Fruit fly (Drosophila melanogaster) whole organism, pupa: Measurements from ENCODE around the gene CG9837.

Experiments
- CG10348 ChIP-seq: fragments of 200-800 bp; sonication (Bioruptor generic); IDR thresholded peaks from 2 replicates; pipeline ENCODE4 v1.3.6; 2022; ENCODE audit warnings: missing biosample characterization, missing genetic modification characterization
- CG13204 ChIP-seq: fragments of 200-800 bp; sonication (Bioruptor generic); optimal IDR thresholded peaks from 2 replicates; lab custom pipeline; 2018; ENCODE audit warnings: missing biosample characterization, mild to moderate bottlenecking, missing genetic modification characterization, moderate library complexity
- CG14655 ChIP-seq: fragments of 200-800 bp; sonication (Bioruptor generic); optimal IDR thresholded peaks from 3 replicates; lab custom pipeline; 2017; ENCODE audit warnings: mild to moderate bottlenecking, missing biosample characterization, missing genetic modification reagents, missing genetic modification characterization
- CG15710 ChIP-seq: fragments of 200-800 bp; sonication (Bioruptor generic); optimal IDR thresholded peaks from 2 replicates; lab custom pipeline; 2018; ENCODE audit warnings: missing biosample characterization, mild to moderate bottlenecking, missing genetic modification characterization, moderate library complexity
- CG17806 ChIP-seq: fragments of 200-800 bp; sonication (Bioruptor generic); optimal IDR thresholded peaks from 2 replicates; lab custom pipeline; 2018; ENCODE audit warnings: missing biosample characterization, mild to moderate bottlenecking, missing genetic modification characterization, moderate library complexity
- CG34367 ChIP-seq: fragments of 200-800 bp; sonication (Bioruptor generic); optimal IDR thresholded peaks from 2 replicates; lab custom pipeline; 2018; ENCODE audit warnings: missing biosample characterization, mild to moderate bottlenecking, missing genetic modification characterization
- CG8159 ChIP-seq: fragments of 200-800 bp; sonication (Bioruptor generic); optimal IDR thresholded peaks from 3 replicates; lab custom pipeline; 2018; ENCODE audit warnings: missing biosample characterization, mild to moderate bottlenecking, missing genetic modification characterization, moderate library complexity
- CG8301 ChIP-seq: fragments of 200-800 bp; sonication (Bioruptor generic); optimal IDR thresholded peaks from 2 replicates; lab custom pipeline; 2018; ENCODE audit warnings: missing biosample characterization, mild to moderate bottlenecking, missing genetic modification characterization
- D1 ChIP-seq: fragments of 200-800 bp; sonication (Bioruptor generic); optimal IDR thresholded peaks from 2 replicates; lab custom pipeline; 2018; ENCODE audit warnings: missing biosample characterization, mild to moderate bottlenecking, missing genetic modification characterization, moderate library complexity
- EcR ChIP-seq: fragments of 200-800 bp; sonication (Bioruptor generic); optimal IDR thresholded peaks from 3 replicates; lab custom pipeline; 2019; ENCODE audit warnings: missing biosample characterization, missing genetic modification characterization, mild to moderate bottlenecking, moderate library complexity, missing genetic modification reagents
- Pif1A ChIP-seq: fragments of 200-800 bp; sonication (Bioruptor generic); optimal IDR thresholded peaks from 3 replicates; lab custom pipeline; 2016; ENCODE audit warnings: missing biosample characterization, missing genetic modification characterization
- Snoo ChIP-seq: fragments of 200-800 bp; sonication (Bioruptor generic); optimal IDR thresholded peaks from 3 replicates; lab custom pipeline; 2017; ENCODE audit warnings: missing biosample characterization, mild to moderate bottlenecking, missing genetic modification characterization, inconsistent platforms
- fd96Ca ChIP-seq: fragments of 200-800 bp; sonication (Bioruptor generic); IDR thresholded peaks from 3 replicates; pipeline ENCODE4 v1.3.6; 2022; ENCODE audit warnings: missing biosample characterization, missing genetic modification characterization
- gl ChIP-seq: fragments of 200-800 bp; sonication (Bioruptor generic); optimal IDR thresholded peaks from 2 replicates; lab custom pipeline; 2018; ENCODE audit warnings: missing biosample characterization, mild to moderate bottlenecking, missing genetic modification characterization

DNA sequence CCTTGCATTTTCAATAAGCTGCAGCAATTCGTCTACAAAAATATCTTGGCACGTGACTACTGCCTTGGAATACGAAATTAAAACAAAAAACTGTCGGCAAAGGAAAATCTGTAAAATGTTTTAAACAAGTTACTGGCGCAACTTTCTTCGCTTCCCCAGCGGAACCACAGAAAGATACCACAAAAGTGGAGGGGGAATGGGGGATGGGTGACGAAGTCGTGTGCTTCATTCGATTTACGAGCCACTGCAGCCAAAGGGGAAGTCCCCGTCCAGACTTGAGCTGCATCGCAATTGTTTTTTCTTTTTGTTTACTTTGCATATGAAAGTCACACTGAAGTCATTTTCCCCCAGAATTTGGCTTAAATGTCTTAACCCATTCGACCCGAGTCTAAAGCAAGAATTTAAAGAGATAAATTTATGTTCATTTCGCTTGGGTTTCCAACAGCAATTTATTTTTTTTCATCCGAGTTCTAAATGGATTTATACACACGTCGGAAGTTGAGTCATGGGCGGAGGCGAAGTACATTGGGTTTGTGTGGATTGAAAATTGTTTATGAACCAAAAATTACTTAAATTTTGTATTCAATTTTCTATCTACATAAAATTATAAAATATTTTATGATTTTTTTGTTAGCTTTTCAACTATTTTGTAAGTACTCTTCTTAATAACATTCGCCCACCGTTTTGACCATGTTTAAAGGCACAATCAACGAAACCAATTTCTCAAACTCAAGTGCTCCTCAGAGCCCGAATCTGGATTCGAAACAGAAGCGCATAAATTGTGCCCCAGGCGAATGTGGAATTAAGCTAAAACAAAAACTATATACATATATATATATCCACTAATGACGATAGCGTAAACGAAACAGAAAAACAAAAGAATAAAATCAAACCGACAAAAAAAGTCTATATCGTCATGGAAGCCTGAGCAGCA is 47.0 kb upstream of the CG9837 start:
- TF ChIP-seq CG34367 (no peak), Snoo (tag; lab: Kevin White, UChicago) (no peak), EcR (GFP tag; lab: Kevin White, UChicago) (no peak), gl (tag; lab: Kevin White, UChicago) (no peak), CG8159 (tag; lab: Kevin White, UChicago) (no peak), CG15710 (no peak), CG13204 (no peak), D1 (tag; lab: Kevin White, UChicago) (no peak), CG14655 (GFP tag; lab: Kevin White, UChicago) (no peak), CG17806 (tag; lab: Kevin White, UChicago) (no peak), Pif1A (peak; percentile 11), CG8301 (tag; lab: Kevin White, UChicago) (no peak), fd96Ca (GFP tag; lab: Robert Waterston, UW) (peak; percentile 9; the same call in 1 of the 3 replicates), CG10348 (GFP tag; lab: Robert Waterston, UW) (no peak)
